Fruit fly (Drosophila melanogaster): Measurements from ENCODE around the gene CG42813.
A peak's percentile ranks its signal among the peaks of the same experiment; 100 is the strongest.

Gene CG42813

DNA sequence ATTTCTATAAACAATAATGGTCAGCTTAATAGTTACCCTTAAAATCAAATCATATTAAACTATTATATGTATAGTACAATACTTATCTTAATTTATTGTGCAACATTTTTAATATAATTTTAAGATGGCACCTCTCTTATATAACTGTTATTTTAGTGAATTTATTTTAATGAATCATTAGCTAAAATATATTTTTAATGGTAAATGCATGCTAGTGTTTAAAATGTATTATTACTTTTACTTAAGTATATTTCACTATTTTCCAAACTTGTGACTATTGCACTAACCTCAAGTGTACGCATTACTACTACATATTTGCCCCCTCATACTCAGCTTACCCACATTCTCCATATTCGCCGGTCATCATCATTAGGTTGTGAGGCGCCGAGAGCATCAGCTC, 17.9 kb upstream of the CG42813 start (continued):
- TF ChIP-seq gfzf (GFP tag; optimal IDR thresholded peaks at IDR 0.05) = no peak
- TF ChIP-seq CG30020 (tag; optimal IDR thresholded peaks at IDR 0.05) = peak; percentile 68
- TF ChIP-seq ftz-f1 (GFP tag; optimal IDR thresholded peaks at IDR 0.05) = no peak
- no peak for TF ChIP-seq Ets97D (GFP tag; optimal IDR thresholded peaks at IDR 0.05)
- TF ChIP-seq CG10431 (GFP tag; optimal IDR thresholded peaks at IDR 0.05) = peak; percentile 27
- no peak for TF ChIP-seq pb (GFP tag; optimal IDR thresholded peaks at IDR 0.05)
- TF ChIP-seq CG18011 (GFP tag; optimal IDR thresholded peaks at IDR 0.05) = no peak
- TF ChIP-seq Ssrp (tag; optimal IDR thresholded peaks at IDR 0.05) = peak; percentile 83
- TF ChIP-seq grau (tag; optimal IDR thresholded peaks at IDR 0.05) = peak; percentile 91
- TF ChIP-seq seq (GFP tag; IDR thresholded peaks at IDR 0.05) = no peak
- TF ChIP-seq gro (GFP tag; optimal IDR thresholded peaks at IDR 0.05) = no peak
- TF ChIP-seq CG6765 (GFP tag; optimal IDR thresholded peaks at IDR 0.05) = peak; percentile 55
- TF ChIP-seq CG12769 (tag; optimal IDR thresholded peaks at IDR 0.05) = peak; percentile 52
- TF ChIP-seq Hmx (GFP tag; optimal IDR thresholded peaks at IDR 0.05) = no peak
- TF ChIP-seq dpn (GFP tag; optimal IDR thresholded peaks at IDR 0.05) = peak in 1 of 2 experiments; percentile 67
- no peak for TF ChIP-seq inv (GFP tag; IDR thresholded peaks at IDR 0.05; ENCODE audit: partially characterized antibody)
- peak; percentile 33; the same call in 1 of the 3 replicates for TF ChIP-seq gce (GFP tag; IDR thresholded peaks at IDR 0.05)
- TF ChIP-seq cwo (GFP tag; optimal IDR thresholded peaks at IDR 0.05) = peak; percentile 78
- TF ChIP-seq nmo (GFP tag; optimal IDR thresholded peaks at IDR 0.05) = peak; percentile 92
- no peak for TF ChIP-seq fd64A (GFP tag; optimal IDR thresholded peaks at IDR 0.05)
- TF ChIP-seq zfh2 (GFP tag; optimal IDR thresholded peaks at IDR 0.05) = no peak
- TF ChIP-seq Hr51 (GFP tag; optimal IDR thresholded peaks at IDR 0.05) = peak in 1 of 2 experiments; percentile 94
- TF ChIP-seq CG7372 (GFP tag; IDR thresholded peaks at IDR 0.05) = peak; percentile 45; the same call in 1 of the 2 replicates
- TF ChIP-seq CG30403 (GFP tag; optimal IDR thresholded peaks at IDR 0.05) = peak; percentile 77
- no peak for TF ChIP-seq Atf-2 (GFP tag; optimal IDR thresholded peaks at IDR 0.05)
- TF ChIP-seq CG7987 (GFP tag; optimal IDR thresholded peaks at IDR 0.05) = no peak
- peak; percentile 44 for TF ChIP-seq CG3407 (GFP tag; optimal IDR thresholded peaks at IDR 0.05)
- no peak for TF ChIP-seq unc-4 (GFP tag; IDR thresholded peaks at IDR 0.05; ENCODE audit: partially characterized antibody)
- peak; percentile 53 for TF ChIP-seq org-1 (GFP tag; optimal IDR thresholded peaks at IDR 0.05)
- no peak for TF ChIP-seq CG9876 (GFP tag; optimal IDR thresholded peaks at IDR 0.05)
- no peak for TF ChIP-seq trh (GFP tag; optimal IDR thresholded peaks at IDR 0.05)
- no peak for TF ChIP-seq corto (GFP tag; optimal IDR thresholded peaks at IDR 0.05)
- TF ChIP-seq CG17829 (tag; optimal IDR thresholded peaks at IDR 0.05) = peak; percentile 93
- no peak for TF ChIP-seq CG14965 (GFP tag; optimal IDR thresholded peaks at IDR 0.05; ENCODE audit: borderline replicate concordance)
- TF ChIP-seq stc (GFP tag; IDR thresholded peaks at IDR 0.05) = peak; percentile 80
- TF ChIP-seq Xbp1 (GFP tag; optimal IDR thresholded peaks at IDR 0.05) = peak; percentile 62
- TF ChIP-seq hb (GFP tag; IDR thresholded peaks at IDR 0.05; ENCODE audit: partially characterized antibody) = no peak
- peak; percentile 12 for TF ChIP-seq CG30431 (GFP tag; optimal IDR thresholded peaks at IDR 0.05)
- TF ChIP-seq wor (GFP tag; IDR thresholded peaks at IDR 0.05) = peak; percentile 27; the same call in 1 of the 2 replicates
- TF ChIP-seq Ets65A (GFP tag) = no peak
- no peak for TF ChIP-seq nerfin-2 (GFP tag; IDR thresholded peaks at IDR 0.05; ENCODE audit: partially characterized antibody)
- TF ChIP-seq Sin3A (optimal IDR thresholded peaks at IDR 0.05) = no peak
- no peak for TF ChIP-seq bbx (GFP tag; IDR thresholded peaks at IDR 0.05; ENCODE audit: partially characterized antibody)
- TF ChIP-seq tup (GFP tag; optimal IDR thresholded peaks at IDR 0.05) = no peak
- TF ChIP-seq ssp (GFP tag; IDR thresholded peaks at IDR 0.05) = no peak
- TF ChIP-seq CG17612 (GFP tag; IDR thresholded peaks at IDR 0.05) = no peak
- peak; percentile 31 for TF ChIP-seq CG2120 (GFP tag; optimal IDR thresholded peaks at IDR 0.05)
- TF ChIP-seq ase (GFP tag; IDR thresholded peaks at IDR 0.05) = peak; percentile 51; the same call in 2 of the 3 replicates
- no peak for TF ChIP-seq Mes4 (GFP tag; optimal IDR thresholded peaks at IDR 0.05)
- TF ChIP-seq CG11398 (GFP tag; optimal IDR thresholded peaks at IDR 0.05) = no peak
- TF ChIP-seq CG7745 (tag; optimal IDR thresholded peaks at IDR 0.05) = no peak
